Fruit fly (Drosophila melanogaster) whole organism, larva: ENCODE results near the gene abd-A.
A peak's percentile ranks its signal among the peaks of the same experiment; 100 is the strongest.

Source experiments
- noc ChIP-seq: fragments of 200-800 bp; sonication (Bioruptor generic); optimal IDR thresholded peaks from 3 replicates; lab custom pipeline; 2019; ENCODE audit warnings: missing biosample characterization, mild to moderate bottlenecking, missing genetic modification characterization, moderate library complexity

The abd-A gene

DNA sequence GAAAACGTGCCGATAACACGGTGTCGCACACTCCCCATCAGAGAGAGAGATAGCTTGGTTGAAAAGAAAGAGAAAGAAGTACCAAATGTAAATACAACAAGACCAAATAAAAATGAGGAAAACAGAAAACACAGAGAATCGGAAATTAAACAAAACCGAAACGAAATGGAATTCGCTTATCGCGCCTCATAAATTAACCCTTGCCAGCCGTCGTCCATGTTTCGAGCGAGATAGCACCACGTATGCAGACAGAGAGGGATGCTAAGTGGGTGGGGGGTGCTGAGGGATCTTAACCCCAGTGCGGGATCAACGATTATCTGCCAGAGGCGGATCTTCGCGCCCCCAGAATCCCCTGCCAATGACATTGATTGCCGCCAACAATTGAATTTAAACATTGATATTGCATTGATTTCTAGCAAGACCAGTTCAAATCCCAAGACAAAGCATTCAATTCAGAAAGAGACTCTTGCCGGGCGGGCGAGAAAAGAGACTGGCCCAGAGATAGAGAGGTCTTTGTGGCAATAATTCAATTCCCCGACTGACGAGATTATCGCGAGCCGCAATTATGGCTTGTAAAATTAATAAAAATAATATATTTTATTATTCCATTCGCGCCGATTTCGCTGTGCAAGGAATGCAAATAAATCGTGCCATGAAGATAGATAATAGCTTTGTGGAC, 10.3 kb downstream of the abd-A start:
- TF ChIP-seq noc, result peak; percentile 48

DNA sequence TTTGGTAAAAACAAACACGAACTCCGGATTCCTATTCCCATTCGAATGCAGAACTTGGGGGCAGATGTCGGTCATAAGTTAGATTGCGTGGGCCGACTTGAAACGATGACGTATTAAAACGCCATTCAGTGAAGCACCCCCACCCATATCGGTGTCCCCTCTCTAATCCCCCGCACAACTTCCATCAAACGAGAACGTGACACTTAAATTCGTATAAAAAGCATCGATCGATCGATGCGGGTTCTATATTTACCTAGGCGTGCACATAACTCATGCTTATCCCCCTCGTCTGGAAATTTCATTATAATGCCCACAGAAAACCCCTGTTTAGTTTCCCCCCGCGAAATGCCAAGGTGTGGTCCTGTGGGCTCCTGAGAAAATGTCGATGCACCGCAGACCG, 12.4 kb downstream of the abd-A start:
- TF ChIP-seq noc, result no peak

DNA sequence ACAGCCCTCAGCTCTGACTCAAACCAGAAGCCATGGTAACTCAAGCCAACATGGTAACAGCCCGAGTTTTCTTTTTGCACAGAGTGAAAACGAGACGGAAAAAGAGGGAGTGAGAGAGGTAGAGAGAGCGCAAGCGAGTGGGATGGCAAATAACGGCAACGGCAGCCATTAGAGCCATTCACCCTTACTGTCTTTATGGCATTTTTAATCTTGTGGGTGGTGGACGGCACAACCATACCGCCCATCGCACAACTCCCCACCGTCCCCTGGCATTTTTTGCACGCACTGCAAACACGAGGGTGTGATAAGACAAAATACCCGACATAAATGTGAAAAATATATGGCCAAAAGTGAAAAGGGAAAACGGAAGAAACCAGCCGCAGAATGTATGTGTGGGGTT, 14.1 kb downstream of the abd-A start:
- no peak for TF ChIP-seq noc

DNA sequence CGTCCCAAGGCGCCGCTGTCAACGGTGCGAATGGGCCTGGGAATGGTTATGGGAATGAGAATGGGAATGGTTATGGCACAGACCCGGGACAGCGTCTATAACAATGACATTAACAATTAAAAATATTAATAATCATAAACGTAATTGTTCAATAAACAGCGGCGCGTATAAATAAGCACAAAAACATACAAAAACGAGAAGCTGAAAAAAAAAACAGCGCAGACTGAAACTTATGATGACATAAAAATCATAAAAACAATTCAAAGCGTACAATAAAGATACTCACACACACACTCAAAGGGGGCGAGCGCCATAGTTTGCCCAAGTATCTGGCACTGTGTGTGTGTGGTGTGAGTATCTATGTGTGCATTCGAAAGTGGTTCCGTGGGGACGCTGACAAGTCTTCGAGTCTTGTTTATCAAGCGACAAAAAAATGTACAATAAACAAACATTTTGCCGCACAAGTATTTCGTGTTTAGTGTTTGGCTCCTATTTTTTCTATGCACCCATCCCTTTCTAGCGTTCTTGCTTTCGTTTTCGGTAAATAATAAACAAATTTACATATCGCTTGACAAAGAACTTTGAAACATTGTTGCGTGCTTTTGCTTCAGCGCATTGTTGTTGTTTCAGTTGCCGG, 16.6 kb downstream of the abd-A start:
- no peak for TF ChIP-seq noc

DNA sequence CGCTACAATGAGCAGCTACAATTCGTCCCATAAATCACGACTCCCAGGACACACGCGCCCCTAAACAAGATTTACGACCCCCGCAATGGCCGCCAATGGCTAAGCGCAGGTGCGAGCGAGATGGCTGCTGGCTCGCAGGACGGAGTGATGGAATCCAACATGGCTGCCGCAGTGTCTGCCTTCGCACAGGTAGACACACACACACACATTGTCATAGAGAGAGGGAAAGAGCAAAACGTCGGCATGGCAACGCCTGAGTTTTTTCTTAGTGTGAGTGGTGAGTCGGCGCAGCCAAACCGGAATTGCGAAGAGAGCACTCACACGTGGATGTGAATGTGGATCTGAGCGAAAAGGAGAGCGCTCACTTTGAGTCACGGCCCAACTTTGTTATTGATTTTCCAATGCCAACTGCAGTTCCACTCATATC, 18.1 kb downstream of the abd-A start:
- no peak for TF ChIP-seq noc

DNA sequence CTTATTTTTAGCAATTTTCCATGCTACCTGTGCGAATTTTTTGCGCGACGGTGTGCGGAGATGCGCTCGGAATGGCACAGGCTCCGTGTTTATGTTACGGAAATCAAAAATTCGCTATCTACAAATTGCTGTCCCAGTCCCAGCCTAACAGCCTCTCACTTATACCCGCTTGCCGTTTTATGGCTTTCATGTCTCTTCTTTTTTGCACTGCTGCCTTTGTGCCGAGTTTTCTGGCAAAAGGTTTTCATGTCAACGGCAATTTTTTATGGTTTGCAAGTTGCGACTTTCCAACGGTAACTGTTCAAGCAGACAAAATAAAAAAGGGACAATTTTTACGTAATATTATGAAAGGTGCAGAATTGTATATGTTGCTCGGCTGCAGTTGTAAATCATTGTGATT, 19.0 kb downstream of the abd-A start:
- no peak for TF ChIP-seq noc

DNA sequence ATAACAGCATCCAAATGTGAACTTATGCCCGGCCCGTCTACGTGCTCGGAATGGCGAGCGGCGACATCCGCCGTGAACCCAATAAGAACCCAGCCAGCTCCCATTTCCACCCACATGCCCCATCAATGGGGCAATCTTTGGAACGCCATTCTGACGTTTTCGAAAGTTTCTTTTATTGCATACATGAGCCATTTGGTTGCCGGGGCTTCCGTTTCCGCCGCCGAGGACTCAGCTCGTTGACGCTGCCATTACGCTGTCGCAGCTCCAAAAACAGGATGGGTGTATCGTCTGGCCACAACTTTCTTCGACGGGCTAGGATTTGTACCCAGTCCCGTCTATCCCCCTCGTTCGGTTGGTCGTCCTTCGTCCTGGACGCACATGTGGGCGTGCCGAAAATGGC, 23.7 kb downstream of the abd-A start:
- TF ChIP-seq noc, result no peak

DNA sequence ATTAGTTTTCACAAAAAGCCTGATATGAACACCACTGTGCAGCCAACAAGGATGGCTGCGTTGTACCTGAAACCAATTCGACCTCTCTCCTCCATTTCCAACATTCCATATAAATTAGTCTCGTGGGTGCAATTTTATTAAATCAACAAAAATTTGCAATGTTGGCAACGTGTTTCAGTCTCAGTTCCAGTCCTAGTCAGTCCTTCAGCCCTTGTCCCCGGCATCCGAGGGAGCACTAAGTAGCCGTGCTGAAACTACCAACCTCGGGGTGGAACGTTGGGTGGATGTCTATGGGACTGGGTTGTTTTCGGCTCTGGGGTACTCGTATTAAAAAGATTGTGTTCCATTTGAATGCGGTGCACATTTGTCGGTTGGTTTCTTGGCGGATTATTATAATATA, 25.8 kb downstream of the abd-A start:
- TF ChIP-seq noc, result no peak

DNA sequence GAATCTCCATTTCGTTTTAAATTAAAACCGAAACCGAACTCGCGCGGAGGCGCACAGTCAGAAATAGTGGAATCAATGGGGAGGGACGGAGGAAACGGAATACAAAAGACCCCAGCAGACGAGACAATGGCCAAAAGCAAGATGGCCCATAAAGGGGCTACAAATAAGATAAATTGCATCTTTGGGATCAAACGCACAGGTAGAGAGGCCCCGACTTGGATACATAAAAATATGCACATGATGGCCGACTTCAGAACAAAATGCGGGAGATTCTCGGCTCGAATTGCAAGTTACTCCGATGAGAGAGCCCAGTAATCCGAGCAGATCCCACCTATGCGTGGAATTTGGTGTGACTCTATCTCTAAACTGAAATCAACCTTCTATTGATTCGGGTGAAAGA, 28.4 kb downstream of the abd-A start:
- no peak for TF ChIP-seq noc

DNA sequence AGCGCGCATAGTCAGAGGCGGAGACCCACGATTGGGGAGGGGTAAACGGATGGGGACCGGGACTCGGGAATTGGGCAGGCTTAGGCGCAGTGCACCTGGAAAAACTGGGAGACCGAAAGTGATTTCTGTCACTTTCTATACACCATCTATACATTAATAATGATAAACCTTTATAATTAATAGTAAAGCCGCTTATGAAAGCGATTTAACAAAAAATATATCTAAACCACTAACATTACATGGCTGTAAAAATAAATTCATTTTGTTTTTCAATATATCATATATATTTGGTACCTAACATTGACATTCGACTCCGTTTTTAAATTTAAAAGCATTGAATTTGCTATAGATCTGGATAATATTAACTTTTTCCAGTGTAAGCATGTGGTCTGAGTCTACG, 28.9 kb downstream of the abd-A start:
- no peak for TF ChIP-seq noc

DNA sequence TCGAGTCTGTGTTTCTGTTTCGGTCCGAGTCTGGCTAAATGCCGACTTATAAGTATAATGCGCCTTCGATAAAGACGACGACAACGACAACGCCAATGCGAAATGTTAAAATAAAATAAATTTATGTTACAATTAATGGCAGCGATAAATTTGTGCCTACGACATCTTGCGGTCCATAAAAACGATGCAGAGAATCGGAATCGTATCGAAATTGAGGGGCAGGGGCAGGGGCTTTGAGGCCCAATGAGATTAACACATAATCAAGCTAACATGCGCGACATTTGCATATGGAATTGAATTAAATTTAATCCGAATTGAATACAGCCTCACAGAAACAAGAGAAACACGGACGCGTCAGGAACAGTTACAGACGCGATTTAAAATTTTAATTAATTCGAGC, 29.6 kb downstream of the abd-A start:
- no peak for TF ChIP-seq noc

DNA sequence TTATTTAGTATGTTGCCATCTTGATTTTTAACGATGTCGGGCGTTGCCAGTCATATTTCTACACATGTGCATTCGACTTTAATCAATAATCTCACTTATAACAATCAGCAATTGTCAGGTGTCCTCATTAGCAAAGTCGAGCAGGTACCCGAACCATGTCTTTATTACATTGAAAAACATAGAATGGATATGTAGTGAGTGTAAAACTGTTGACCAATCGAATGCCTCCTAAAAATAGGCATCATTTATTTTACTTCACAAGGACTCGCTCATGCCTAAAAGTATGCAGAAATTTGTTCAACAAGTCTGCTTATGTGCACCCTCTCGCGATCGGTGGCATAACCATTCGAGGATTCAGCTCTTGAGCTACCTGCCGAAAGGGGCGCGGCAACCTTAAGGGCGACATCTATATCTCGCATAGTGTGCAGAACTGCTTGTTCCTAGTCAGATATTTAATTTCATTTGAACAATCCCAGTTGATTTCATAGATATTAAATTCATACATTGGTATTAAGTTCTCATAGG, 31.3 kb downstream of the abd-A start:
- TF ChIP-seq noc, result no peak

DNA sequence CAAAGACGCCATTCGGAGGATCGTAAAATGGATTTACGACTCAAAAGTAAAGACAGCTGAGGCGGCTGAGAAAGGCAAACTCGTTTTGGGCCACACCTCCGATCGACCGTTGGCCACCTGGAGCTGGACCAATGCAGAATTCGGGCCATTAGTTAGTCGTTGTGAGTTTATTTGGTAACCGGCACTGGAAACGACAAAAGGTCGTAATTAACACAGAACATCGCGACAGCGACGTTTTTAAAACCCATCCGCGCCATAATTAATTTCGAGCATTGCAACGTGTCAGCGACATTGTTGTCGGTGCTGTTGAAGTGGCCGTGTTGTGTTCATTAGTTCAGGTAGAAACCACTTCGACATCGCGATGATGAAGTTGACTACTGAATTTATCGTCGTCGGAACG, 32.0 kb downstream of the abd-A start:
- no peak for TF ChIP-seq noc

DNA sequence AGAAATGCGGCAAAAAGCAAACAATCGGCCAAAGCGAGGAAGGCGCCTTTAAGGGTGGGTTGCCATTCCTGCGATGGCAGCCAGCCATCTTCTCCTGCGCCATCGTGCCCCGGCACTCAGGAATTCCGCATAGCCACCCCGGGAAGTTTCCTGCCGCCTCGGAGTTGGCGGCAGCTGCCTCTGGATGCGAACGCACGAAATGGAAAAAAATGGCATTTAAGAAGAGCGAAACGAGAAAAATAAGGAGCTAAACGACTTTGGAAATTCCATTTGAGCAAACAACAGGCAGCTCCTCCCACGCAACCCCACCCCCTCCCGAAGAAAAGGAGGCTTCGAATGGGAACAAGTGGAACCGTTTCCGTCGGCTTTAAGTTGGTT, 35.3 kb downstream of the abd-A start:
- no peak for TF ChIP-seq noc

DNA sequence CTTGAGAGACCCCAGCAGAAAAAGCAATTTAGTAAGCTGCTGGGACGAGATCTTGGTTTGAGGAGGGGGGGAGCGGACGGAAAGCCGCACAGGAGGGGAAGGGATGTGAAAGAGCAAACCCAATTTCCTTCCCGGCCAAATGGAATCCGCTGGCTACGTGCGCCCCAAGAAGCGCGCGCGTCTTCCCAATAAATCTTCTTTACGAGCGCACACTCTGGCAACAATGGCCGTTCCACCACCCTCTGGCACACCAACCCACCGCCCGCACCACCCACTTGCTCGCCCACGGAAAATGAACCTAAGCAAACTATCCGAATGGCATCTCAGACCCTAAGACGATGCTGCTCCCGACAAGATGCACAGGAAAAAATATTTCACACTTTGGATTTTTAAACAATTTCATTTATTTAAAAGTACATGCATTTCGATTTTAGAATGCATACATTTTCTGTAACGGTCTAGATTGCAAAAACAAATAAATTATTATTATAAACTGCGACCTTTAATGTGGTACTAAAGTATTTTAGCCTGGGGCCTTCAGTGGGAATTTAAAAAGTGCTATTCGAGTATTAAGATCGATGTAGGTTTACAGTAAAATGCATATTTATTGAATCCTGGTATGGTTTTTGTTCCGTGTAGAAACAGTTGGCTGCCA, 35.8 kb downstream of the abd-A start:
- TF ChIP-seq noc, result no peak

DNA sequence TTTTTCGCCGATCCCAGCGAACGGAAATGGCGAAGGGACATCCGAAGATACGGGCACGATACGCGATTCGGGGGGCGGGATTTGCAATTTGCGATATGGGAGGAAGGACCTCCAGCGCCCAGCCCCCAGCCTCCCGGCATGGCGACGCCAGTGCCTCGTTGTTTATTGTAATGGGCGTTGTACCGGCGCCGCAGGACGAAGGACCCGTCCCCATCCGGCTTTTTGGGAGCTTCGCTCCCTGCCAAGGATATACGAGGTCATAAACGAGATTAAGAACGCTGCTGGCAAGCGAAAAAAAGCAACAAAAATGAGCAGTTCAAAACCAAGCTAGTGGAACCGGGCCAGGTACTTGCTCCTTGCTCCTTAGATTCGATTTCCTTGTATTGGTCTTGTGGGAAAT, 37.3 kb downstream of the abd-A start:
- TF ChIP-seq noc, result no peak

DNA sequence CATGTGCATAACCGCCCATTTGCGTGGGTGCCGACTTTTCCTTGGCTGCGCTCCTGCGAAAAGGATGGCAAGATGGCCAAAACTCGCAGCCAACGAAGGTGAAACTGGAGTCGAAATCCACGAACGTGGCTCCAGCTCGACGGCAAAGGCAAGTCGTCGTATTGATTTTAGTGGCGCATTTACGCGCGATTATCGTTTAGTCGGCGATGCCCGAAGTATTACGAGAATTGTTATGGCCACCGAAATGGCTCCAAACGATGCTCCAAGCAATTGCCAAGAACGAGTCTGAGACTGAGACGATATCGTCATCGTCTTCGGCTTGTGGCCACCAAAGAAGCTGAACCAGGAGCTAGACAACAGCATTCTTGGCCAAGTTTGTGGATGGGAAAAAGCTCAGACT, 38.2 kb downstream of the abd-A start:
- TF ChIP-seq noc, result no peak

DNA sequence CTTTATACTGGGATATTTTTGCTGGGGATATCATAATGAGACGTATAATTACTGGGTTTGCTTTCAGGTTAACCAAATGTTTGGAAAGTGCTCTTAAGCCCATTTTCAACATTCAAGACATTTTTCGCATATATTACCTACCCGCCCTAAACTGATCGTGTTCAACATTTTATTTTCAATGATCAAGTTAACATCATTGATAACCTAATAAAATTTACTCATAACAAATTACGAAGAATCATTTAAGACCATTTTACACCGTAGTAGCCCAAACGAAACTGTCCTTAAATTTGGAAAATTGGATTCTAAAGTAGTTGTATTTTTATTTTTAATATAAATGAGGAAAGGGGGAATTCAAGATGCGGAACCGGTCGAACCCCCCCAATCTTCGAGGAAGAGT, 41.8 kb downstream of the abd-A start, which contains the start of gene Glut3:
TSS of gene Glut3 (plus strand) at position 301 of the 400 bp plus-strand sequence.
- TF ChIP-seq noc, result no peak
